Worm (Caenorhabditis elegans): ENCODE results near the gene grdn-1.
A peak's percentile ranks its signal among the peaks of the same experiment; 100 is the strongest.

Gene grdn-1

ce11 chrV:18577458-18578078, 15.0 kb upstream of the grdn-1 start (continued):
- TF ChIP-seq dve-1 (tag; optimal IDR thresholded peaks at IDR 0.05; ENCODE audit: insufficient read depth), result peak; percentile 92
- peak; percentile 72 for TF ChIP-seq nhr-28 (tag; optimal IDR thresholded peaks at IDR 0.05)
- TF ChIP-seq php-3 (GFP tag; IDR thresholded peaks at IDR 0.05), result peak; percentile 69; the same call in 1 of the 2 replicates

ce11 chrV:18578306-18578705, 14.2 kb upstream of the grdn-1 start:
- TF ChIP-seq Y5F2A.4 (GFP tag; optimal IDR thresholded peaks at IDR 0.05), result no peak
- 0 out of 2 replicates have a peak, but pooled peaks have one; percentile 9 for TF ChIP-seq hmg-1.1 (GFP tag; IDR thresholded peaks at IDR 0.05)
- TF ChIP-seq zfp-3 (GFP tag; conservative IDR thresholded peaks at IDR 0.05), result no peak
- TF ChIP-seq nhr-42 (GFP tag; IDR thresholded peaks at IDR 0.05), result no peak
- TF ChIP-seq ceh-20 (GFP tag; IDR thresholded peaks at IDR 0.05), result no peak
- peak in 1 of 2 experiments; percentile 77 for TF ChIP-seq unc-62 (GFP tag; optimal IDR thresholded peaks at IDR 0.05 in 1 of 2)
- no peak for TF ChIP-seq unc-62 (tag; optimal IDR thresholded peaks at IDR 0.05)
- no peak for TF ChIP-seq dmd-6 (GFP tag; IDR thresholded peaks at IDR 0.05)
- TF ChIP-seq nhr-77 (tag; optimal IDR thresholded peaks at IDR 0.05), result no peak
- TF ChIP-seq hlh-30 (tag; optimal IDR thresholded peaks at IDR 0.05; ENCODE audit: insufficient read depth), result peak; percentile 13
- peak; percentile 63 for TF ChIP-seq hlh-11 (tag; optimal IDR thresholded peaks at IDR 0.05)
- TF ChIP-seq nhr-102 (tag; optimal IDR thresholded peaks at IDR 0.05), result peak; percentile 3
- no peak for TF ChIP-seq Y48G9A.11 (GFP tag; IDR thresholded peaks at IDR 0.05)
- TF ChIP-seq dve-1 (tag; optimal IDR thresholded peaks at IDR 0.05; ENCODE audit: insufficient read depth), result peak; percentile 77
- TF ChIP-seq nhr-25 (tag; optimal IDR thresholded peaks at IDR 0.05; ENCODE audit: borderline replicate concordance, insufficient read depth), result no peak
- no peak for TF ChIP-seq daf-16 (GFP tag; optimal IDR thresholded peaks at IDR 0.05)
- TF ChIP-seq daf-16 (tag; optimal IDR thresholded peaks at IDR 0.05), result peak; percentile 77

- TF ChIP-seq lin-15B (tag; optimal IDR thresholded peaks at IDR 0.05), result no peak
- TF ChIP-seq tag-97 (GFP tag; IDR thresholded peaks at IDR 0.05), result no peak
- no peak for TF ChIP-seq gei-8 (GFP tag; optimal IDR thresholded peaks at IDR 0.05)
- no peak for TF ChIP-seq unc-62 (GFP tag; optimal IDR thresholded peaks at IDR 0.05 in 1 of 2)
- no peak for TF ChIP-seq unc-62 (tag; optimal IDR thresholded peaks at IDR 0.05)
- TF ChIP-seq lin-13 (GFP tag; optimal IDR thresholded peaks at IDR 0.05), result no peak
- no peak for TF ChIP-seq lir-3 (tag; optimal IDR thresholded peaks at IDR 0.05)
- no peak for TF ChIP-seq mxl-3 (GFP tag; optimal IDR thresholded peaks at IDR 0.05)
- TF ChIP-seq skn-1 (tag; optimal IDR thresholded peaks at IDR 0.05), result no peak
- no peak for TF ChIP-seq mdt-29 (GFP tag; IDR thresholded peaks at IDR 0.05)
- TF ChIP-seq ZK546.5 (tag; optimal IDR thresholded peaks at IDR 0.05), result no peak
- no peak for TF ChIP-seq nhr-76 (tag; optimal IDR thresholded peaks at IDR 0.05)
- TF ChIP-seq zag-1 (tag; optimal IDR thresholded peaks at IDR 0.05), result no peak
- TF ChIP-seq Y105C5A.15 (GFP tag; IDR thresholded peaks at IDR 0.05), result no peak
- TF ChIP-seq mxl-2 (GFP tag; conservative IDR thresholded peaks at IDR 0.05), result no peak
- no peak for TF ChIP-seq T26A8.4 (GFP tag; IDR thresholded peaks at IDR 0.05)
- TF ChIP-seq dpl-1 (GFP tag; optimal IDR thresholded peaks at IDR 0.05), result no peak
- TF ChIP-seq mep-1 (tag; optimal IDR thresholded peaks at IDR 0.05), result no peak
- no peak for TF ChIP-seq cey-2 (tag; optimal IDR thresholded peaks at IDR 0.05; ENCODE audit: borderline replicate concordance, insufficient read depth)
Measured at ce11 chrV:18579684-18580083, 12.9 kb upstream of the grdn-1 start, which contains the start of gene Y51A2D.13. Y51A2D.13 (minus strand) TSS chrV:18579784.
